Fruit fly (Drosophila melanogaster): ENCODE measurements around the gene Obp83b.

DNA sequence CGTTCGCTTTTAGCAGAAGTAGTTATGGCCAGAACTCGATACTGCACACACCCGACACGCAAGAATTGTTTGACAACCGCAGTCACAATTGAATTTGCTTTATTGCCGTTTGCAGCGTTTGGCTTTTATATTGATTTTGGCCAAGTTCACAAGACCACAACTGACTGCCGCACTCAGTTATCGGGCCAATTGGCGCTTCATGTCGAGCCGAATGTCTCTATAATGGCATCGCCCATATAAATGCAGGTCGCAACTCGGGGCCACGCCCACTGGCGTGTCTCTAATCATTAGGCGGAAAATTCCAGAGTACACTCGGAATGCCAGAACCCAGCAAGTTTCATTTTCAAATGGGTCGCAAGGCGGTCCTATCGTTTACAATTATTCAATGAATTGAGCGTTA lies 1.5 kb downstream of the Obp83b start, which contains the start of gene Obp83a:
- TF ChIP-seq tna (GFP tag; IDR thresholded peaks at IDR 0.05; ENCODE audit: partially characterized antibody) (no peak), CG42726 (GFP tag; IDR thresholded peaks at IDR 0.05; ENCODE audit: partially characterized antibody) (no peak), CG12155 (GFP tag; optimal IDR thresholded peaks at IDR 0.05) (no peak), usp (GFP tag; optimal IDR thresholded peaks at IDR 0.05) (no peak), Dll (GFP tag; IDR thresholded peaks at IDR 0.05; ENCODE audit: partially characterized antibody) (no peak), emc (GFP tag; optimal IDR thresholded peaks at IDR 0.05) (no peak), CG18764 (GFP tag; optimal IDR thresholded peaks at IDR 0.05) (no peak), CG4820 (GFP tag; optimal IDR thresholded peaks at IDR 0.05) (no peak), CG15011 (GFP tag; optimal IDR thresholded peaks at IDR 0.05) (no peak), Oaz (GFP tag; IDR thresholded peaks at IDR 0.05) (no peak)

Data from whole organism, embryonic.